Worm (Caenorhabditis elegans): ENCODE measurements around the gene K10G6.9.

The K10G6.9 gene

ce11 chrII:3952967-3953366, 19.1 kb upstream of the K10G6.9 start:
- TF ChIP-seq Y22D7AL.16 (tag; optimal IDR thresholded peaks at IDR 0.05) (no peak), unc-42 (tag; optimal IDR thresholded peaks at IDR 0.05) (no peak), elt-2 (tag; optimal IDR thresholded peaks at IDR 0.05) (peak; percentile 29), ahr-1 (tag; optimal IDR thresholded peaks at IDR 0.05) (no peak)

ce11 chrII:3954018-3954417, 18.0 kb upstream of the K10G6.9 start:
- TF ChIP-seq elt-2 (tag; optimal IDR thresholded peaks at IDR 0.05): peak; percentile 47
- no peak for TF ChIP-seq che-1 (tag; optimal IDR thresholded peaks at IDR 0.05)

- TF ChIP-seq fax-1 (tag; optimal IDR thresholded peaks at IDR 0.05) (no peak), ref-2 (tag; optimal IDR thresholded peaks at IDR 0.05) (no peak), nhr-11 (tag; optimal IDR thresholded peaks at IDR 0.05) (no peak), syd-9 (tag; optimal IDR thresholded peaks at IDR 0.05) (no peak), ceh-14 (tag; optimal IDR thresholded peaks at IDR 0.05) (no peak), rnt-1 (tag; optimal IDR thresholded peaks at IDR 0.05) (no peak), eyg-1 (tag; optimal IDR thresholded peaks at IDR 0.05) (no peak), tbx-2 (tag; optimal IDR thresholded peaks at IDR 0.05) (no peak), lim-6 (tag; optimal IDR thresholded peaks at IDR 0.05) (no peak), pqm-1 (tag; optimal IDR thresholded peaks at IDR 0.05) (no peak)
These were observed 17.2 kb upstream of the K10G6.9 start for ce11 chrII:3954838-3955237.

ce11 chrII:3955938-3956337, 16.1 kb upstream of the K10G6.9 start:
- no peak for TF ChIP-seq madf-2 (tag; optimal IDR thresholded peaks at IDR 0.05)
- TF ChIP-seq elt-2 (tag; optimal IDR thresholded peaks at IDR 0.05): no peak
- TF ChIP-seq ref-2 (tag; optimal IDR thresholded peaks at IDR 0.05): no peak
- TF ChIP-seq ceh-6 (GFP tag; optimal IDR thresholded peaks at IDR 0.05): no peak

- TF ChIP-seq pat-9 (tag; optimal IDR thresholded peaks at IDR 0.05) (no peak), fkh-6 (tag; optimal IDR thresholded peaks at IDR 0.05) (no peak), ama-1 (optimal IDR thresholded peaks at IDR 0.05) (no peak), ttx-3 (tag; optimal IDR thresholded peaks at IDR 0.05) (no peak), rnt-1 (tag; optimal IDR thresholded peaks at IDR 0.05) (peak; percentile 13), tbx-7 (tag; optimal IDR thresholded peaks at IDR 0.05) (no peak), unc-55 (GFP tag; optimal IDR thresholded peaks at IDR 0.05) (peak; percentile 20), hlh-8 (tag; optimal IDR thresholded peaks at IDR 0.05) (no peak), elt-4 (tag; optimal IDR thresholded peaks at IDR 0.05) (no peak)
These were observed 15.3 kb upstream of the K10G6.9 start for ce11 chrII:3956744-3957143.

ce11 chrII:3957455-3958212, 14.4 kb upstream of the K10G6.9 start:
- TF ChIP-seq ceh-31 (tag; optimal IDR thresholded peaks at IDR 0.05) (peak; percentile 14), eyg-1 (tag; optimal IDR thresholded peaks at IDR 0.05) (no peak), ceh-6 (GFP tag; optimal IDR thresholded peaks at IDR 0.05) (no peak), dve-1 (tag; optimal IDR thresholded peaks at IDR 0.05) (peak; percentile 70), tbx-2 (tag; optimal IDR thresholded peaks at IDR 0.05) (peak; percentile 21), sox-2 (GFP tag; IDR thresholded peaks at IDR 0.05) (peak; percentile 14; the same call in 1 of the 2 replicates)

ce11 chrII:3958673-3959299, 13.3 kb upstream of the K10G6.9 start:
- TF ChIP-seq ceh-18 (tag; optimal IDR thresholded peaks at IDR 0.05) (peak; percentile 84), madf-2 (tag; optimal IDR thresholded peaks at IDR 0.05) (no peak), nhr-11 (tag; optimal IDR thresholded peaks at IDR 0.05) (no peak), elt-2 (tag; optimal IDR thresholded peaks at IDR 0.05) (peak; percentile 30), fkh-10 (GFP tag; optimal IDR thresholded peaks at IDR 0.05) (no peak), ref-2 (tag; optimal IDR thresholded peaks at IDR 0.05) (peak; percentile 18), Y22D7AL.16 (tag; optimal IDR thresholded peaks at IDR 0.05) (no peak), ceh-31 (tag; optimal IDR thresholded peaks at IDR 0.05) (peak; percentile 14), gmeb-2 (tag; optimal IDR thresholded peaks at IDR 0.05) (no peak), ceh-22 (tag; optimal IDR thresholded peaks at IDR 0.05) (no peak), F13H6.1 (tag; optimal IDR thresholded peaks at IDR 0.05) (no peak), unc-55 (GFP tag; optimal IDR thresholded peaks at IDR 0.05) (no peak), ama-1 (optimal IDR thresholded peaks at IDR 0.05) (no peak), C08G9.2 (tag; optimal IDR thresholded peaks at IDR 0.05) (no peak), unc-3 (GFP tag; conservative IDR thresholded peaks at IDR 0.05) (no peak), unc-3 (tag; optimal IDR thresholded peaks at IDR 0.05) (no peak), pha-4 (tag; optimal IDR thresholded peaks at IDR 0.05) (no peak), hlh-30 (tag; optimal IDR thresholded peaks at IDR 0.05; ENCODE audit: insufficient read depth) (peak; percentile 75), dve-1 (tag; optimal IDR thresholded peaks at IDR 0.05) (peak; percentile 70), ceh-19 (GFP tag; optimal IDR thresholded peaks at IDR 0.05) (no peak)
